Fruit fly (Drosophila melanogaster): Measurements from ENCODE around the gene CG43880.

Gene CG43880

DNA sequence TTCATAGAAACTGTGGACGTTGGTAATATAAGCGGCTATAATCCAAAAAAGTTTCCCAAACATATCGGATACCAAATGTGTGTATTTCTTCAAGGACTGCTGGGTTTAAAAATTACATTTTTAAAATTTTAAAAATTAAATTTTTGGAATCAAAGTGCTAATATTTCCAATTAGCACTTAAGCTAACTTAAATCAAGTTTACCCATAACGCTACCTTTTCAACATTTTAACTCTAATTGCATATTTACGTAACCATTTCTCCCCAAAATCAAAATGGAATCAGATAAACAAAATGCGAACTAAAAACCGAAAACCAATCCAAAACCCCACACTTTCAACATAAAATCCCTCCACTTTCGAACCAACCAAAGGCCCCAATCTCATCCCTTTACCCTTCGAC, at the start of gene CG43880:
Gene CG43880, minus strand, starts transcription at position 101 of the 400 bp plus-strand sequence.
- no peak for TF ChIP-seq EcR (GFP tag; optimal IDR thresholded peaks at IDR 0.05)
- no peak for TF ChIP-seq usp (GFP tag; optimal IDR thresholded peaks at IDR 0.05)
- no peak for TF ChIP-seq pan (optimal IDR thresholded peaks at IDR 0.05)
- no peak for TF ChIP-seq Dll (optimal IDR thresholded peaks at IDR 0.05)
- no peak for TF ChIP-seq psq (optimal IDR thresholded peaks at IDR 0.05)
- TF ChIP-seq CG8478 (optimal IDR thresholded peaks at IDR 0.05): no peak

DNA sequence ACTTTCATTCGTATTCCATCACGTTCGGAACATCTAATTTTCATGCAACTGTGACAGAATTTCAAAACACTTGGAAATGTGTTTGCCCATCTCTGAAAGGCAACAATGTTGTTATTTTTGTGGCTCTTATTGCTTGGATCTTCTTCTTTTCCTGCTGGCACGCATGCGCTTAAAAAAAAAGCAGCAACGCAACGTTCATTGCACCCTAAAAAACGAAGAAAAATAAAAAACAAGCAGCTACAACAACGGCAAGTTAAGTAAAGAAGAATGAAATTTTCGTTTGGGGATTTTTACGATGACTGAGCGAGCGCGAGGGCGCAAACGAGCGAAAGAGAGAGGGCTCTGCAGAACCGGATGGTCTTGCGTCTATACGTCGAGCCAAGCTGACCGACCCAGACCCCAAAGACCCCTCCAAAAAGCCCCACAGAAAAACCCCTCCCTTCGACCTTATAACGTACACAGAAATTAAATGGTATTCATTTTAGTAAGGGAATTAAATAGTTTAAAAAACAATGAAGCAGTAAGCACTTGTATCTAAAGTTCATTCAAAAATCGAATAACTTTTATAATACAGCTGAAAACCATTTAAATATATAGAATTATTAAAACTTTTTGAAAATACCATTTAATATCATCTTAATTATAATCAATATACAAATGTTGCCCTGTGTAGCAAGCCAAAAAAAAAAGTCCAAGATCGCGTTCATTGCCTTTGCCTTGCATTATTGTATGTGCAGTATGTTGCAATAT, 47.6 kb upstream of the CG43880 start:
- peak; percentile 58 to 78 for TF ChIP-seq EcR (GFP tag; optimal IDR thresholded peaks at IDR 0.05)
- TF ChIP-seq pan (optimal IDR thresholded peaks at IDR 0.05): no peak
- no peak for TF ChIP-seq psq (optimal IDR thresholded peaks at IDR 0.05)
- TF ChIP-seq CG8478 (optimal IDR thresholded peaks at IDR 0.05): no peak
- TF ChIP-seq Dll (optimal IDR thresholded peaks at IDR 0.05): no peak

DNA sequence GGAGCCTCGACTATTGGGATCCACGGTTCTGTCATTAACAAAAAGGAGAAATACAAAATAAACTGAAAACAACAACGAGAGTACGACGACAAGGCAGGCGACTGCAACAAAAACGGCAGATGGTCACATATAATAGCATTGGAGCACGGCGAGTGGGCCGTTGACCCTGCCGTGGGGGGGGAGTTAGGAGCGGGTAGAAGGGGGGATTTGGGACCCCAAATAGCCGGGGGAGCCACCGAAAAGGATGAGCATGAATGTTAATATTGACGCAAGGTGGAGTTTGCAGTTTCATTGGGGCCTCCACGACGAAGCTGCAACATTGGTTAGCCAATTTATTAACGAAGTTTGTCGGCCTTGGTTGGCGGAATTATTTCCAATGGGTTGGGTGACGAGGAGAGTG, 46.7 kb upstream of the CG43880 start:
- TF ChIP-seq psq (optimal IDR thresholded peaks at IDR 0.05): no peak
- peak; percentile 82 to 86 for TF ChIP-seq EcR (GFP tag; optimal IDR thresholded peaks at IDR 0.05)

DNA sequence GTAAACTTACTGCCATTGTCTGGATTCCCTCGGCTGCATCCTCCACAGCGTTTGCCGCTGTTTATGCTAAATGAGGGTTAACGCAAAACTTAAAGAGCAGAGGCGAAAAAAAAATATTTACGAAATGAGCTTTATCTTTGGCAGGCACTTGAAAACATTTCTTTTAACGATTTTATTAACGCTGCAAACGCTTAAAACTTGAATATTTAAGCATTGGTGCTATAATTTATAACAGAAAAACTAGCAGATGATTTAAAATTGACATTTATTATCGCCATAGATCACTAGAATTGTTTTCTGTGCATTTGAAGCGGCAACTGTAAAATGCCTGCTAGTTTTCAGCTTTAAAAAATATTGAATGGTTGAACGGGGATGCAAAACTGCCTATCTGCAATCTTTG, 44.1 kb upstream of the CG43880 start:
- TF ChIP-seq EcR (GFP tag; optimal IDR thresholded peaks at IDR 0.05) (no peak), Dll (optimal IDR thresholded peaks at IDR 0.05) (no peak), usp (GFP tag; optimal IDR thresholded peaks at IDR 0.05) (no peak), psq (optimal IDR thresholded peaks at IDR 0.05) (no peak), pan (optimal IDR thresholded peaks at IDR 0.05) (no peak), CG8478 (optimal IDR thresholded peaks at IDR 0.05) (no peak)

DNA sequence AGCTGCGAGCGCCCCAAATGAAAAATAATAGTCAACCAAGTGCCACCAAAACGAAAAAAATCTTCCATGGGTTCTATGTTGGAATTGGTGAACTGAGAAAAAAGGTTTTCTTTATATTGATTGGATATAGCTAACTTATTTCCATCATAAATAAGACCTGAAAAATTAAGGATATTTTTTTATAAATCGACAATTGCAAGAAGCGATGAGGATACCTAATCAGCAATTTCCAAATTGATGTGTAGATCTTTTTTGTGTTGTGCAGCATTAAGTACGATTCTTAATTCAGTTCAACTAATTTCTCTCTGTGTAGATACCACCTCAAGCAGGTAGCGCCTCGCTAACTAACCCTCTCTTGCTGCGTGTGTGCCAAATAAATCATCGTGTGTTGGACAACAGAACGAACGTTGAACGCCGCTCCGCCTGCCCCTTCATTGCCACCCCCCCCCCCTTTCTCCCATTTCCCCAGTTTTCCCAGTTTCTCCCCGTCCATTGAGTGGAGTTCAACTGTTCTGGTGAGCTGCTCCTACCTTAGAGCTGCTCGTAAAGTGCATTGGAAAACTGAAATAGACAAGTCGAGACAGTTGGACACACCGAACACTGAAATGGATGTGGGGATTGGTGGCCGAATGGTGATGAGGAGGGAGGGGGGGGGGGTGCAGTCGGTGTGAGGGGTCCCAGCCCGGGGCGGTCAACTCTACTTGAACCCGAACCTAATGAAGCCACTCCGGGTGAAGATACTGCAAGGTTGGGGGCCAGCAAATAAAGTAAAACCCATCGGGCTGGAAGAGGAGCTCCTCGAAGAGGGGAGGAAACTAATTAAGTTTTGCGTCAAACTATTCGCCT, 42.9 kb upstream of the CG43880 start:
- no peak for TF ChIP-seq EcR (GFP tag; optimal IDR thresholded peaks at IDR 0.05)
- no peak for TF ChIP-seq Dll (optimal IDR thresholded peaks at IDR 0.05)
- TF ChIP-seq psq (optimal IDR thresholded peaks at IDR 0.05): no peak
- no peak for TF ChIP-seq pan (optimal IDR thresholded peaks at IDR 0.05)
- TF ChIP-seq usp (GFP tag; optimal IDR thresholded peaks at IDR 0.05): no peak
- no peak for TF ChIP-seq CG8478 (optimal IDR thresholded peaks at IDR 0.05)

DNA sequence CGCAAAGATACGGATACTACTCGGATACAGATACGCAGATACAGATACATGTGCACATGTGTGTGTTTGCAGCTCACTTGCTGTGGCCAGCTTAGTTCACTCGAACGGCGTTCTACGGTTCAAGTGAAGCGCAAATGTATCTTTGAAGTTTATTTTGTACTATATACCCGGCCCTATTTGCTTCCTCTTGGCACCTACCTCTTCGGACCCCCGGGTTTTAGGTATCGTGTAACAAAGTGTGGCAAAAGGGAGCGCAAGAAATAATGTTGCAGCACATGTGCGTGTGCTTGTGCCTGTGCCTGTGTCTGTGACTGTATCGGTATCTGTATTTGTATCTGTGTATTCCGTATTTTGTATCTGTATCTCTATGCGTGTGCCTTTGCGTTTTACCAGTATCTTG, 42.3 kb upstream of the CG43880 start:
- TF ChIP-seq usp (GFP tag; optimal IDR thresholded peaks at IDR 0.05): no peak

DNA sequence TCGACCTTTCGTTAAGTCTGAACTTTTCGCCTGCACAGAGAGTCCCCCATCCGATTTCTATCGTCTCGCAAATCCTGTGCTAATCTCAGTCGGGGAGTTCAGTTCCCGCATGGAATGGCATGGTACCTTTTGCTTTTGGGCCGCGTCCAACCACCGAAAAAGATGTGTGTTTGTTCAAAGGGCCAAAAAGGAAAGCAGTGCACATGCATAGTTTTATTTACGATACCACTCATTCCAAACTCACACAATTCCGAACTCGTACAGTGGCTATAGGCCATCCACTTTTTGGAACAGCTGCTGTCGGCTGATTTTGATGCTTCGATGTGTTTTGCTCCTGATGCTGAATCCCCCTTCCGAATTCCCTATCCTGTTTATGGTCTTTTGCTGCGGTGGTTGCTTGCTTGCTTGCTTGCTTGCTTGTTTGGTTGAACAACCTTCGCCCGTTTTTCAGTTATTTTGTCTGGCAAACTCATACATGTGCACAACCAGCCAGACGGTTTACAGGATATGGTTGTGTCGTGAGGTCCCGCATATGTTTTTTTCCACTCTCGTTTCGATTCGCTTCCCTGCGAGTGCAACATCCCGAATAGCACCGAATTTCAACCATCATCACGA, 38.6 kb upstream of the CG43880 start:
- TF ChIP-seq pan (optimal IDR thresholded peaks at IDR 0.05) (no peak), usp (GFP tag; optimal IDR thresholded peaks at IDR 0.05) (no peak), psq (optimal IDR thresholded peaks at IDR 0.05) (no peak), Dll (optimal IDR thresholded peaks at IDR 0.05) (no peak), EcR (GFP tag; optimal IDR thresholded peaks at IDR 0.05) (no peak), CG8478 (optimal IDR thresholded peaks at IDR 0.05) (no peak)

DNA sequence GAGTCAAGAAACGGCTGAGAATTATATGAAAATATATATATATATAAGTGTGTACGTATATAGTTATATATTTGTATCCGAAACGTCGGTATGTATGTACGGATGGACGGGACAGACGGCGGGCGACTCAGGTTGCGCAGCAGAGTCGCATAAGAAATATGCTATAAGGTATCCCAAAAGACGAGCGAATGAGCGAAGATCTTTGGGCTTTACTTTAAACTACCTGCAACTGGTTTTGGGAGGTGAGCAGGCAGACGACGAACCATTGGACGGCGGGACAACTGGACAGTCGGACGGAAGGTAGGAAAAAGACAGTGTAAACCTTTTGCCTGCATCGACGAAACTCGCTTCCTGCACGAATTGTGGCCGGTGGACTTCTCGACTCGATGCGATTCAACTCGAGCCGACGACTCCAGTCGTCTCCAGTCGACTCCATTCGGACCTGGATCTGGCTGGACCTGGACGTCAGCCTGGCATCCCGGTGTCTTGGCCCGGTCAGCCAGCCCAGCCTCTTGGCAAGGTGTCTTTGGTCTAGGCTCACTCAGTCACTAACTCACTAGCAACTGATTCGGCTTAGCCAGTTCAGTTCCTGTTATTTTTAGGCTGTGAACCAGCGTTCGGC, 37.6 kb upstream of the CG43880 start:
- no peak for TF ChIP-seq pan (optimal IDR thresholded peaks at IDR 0.05)
- no peak for TF ChIP-seq psq (optimal IDR thresholded peaks at IDR 0.05)
- TF ChIP-seq EcR (GFP tag; optimal IDR thresholded peaks at IDR 0.05): no peak

DNA sequence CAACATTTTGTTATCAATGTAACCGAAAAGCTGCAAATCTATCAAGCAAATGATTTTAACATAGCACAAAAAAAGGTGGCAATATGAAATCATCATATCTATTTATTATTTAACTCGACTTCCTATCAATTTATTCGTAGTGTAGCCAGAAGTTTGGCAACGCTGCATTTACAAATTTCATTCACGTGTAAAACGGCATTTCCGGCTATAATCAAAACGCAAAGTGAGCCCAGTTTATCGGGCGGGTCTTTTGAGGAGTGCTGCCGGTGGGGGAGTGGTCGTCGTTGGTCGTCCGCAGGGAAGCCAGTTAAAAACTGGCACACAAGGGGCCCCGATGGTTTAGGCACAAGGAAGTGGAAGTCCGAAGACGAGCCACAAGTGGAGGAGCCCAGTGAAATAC, 35.8 kb upstream of the CG43880 start:
- no peak for TF ChIP-seq usp (GFP tag; optimal IDR thresholded peaks at IDR 0.05)

DNA sequence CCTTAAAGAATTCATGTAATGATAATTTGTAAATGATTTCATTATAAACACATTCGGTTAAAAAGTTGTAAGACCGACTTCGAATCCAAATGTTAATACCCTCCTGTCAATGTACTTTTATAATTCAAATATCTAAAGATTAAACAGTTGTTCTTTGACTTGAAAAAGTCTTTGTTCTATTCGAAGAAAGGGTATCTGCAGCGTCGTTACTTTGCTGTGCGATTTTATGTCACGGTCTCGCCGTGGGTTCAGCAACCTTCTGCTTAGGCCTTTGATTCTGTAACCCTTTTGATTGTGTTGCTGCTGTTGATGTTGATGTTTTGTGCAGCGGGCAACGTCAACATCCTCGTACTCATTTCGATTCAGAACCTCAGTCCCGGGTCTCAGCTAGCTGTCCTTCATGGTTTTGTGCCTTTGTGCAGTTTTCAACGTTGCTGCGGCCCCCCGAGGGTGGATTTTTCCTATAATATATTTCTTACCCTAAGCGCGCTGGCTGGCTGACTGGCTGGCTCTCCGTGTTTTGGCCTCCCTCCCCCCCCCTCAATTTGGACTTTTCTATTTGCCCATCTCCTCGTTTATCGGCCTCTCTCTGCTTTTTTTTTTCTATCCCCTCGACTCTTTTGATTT, 35.2 kb upstream of the CG43880 start:
- no peak for TF ChIP-seq pan (optimal IDR thresholded peaks at IDR 0.05)
- TF ChIP-seq EcR (GFP tag; optimal IDR thresholded peaks at IDR 0.05): no peak
- no peak for TF ChIP-seq Dll (optimal IDR thresholded peaks at IDR 0.05)
- no peak for TF ChIP-seq CG8478 (optimal IDR thresholded peaks at IDR 0.05)
- no peak for TF ChIP-seq psq (optimal IDR thresholded peaks at IDR 0.05)
- TF ChIP-seq usp (GFP tag; optimal IDR thresholded peaks at IDR 0.05): no peak

DNA sequence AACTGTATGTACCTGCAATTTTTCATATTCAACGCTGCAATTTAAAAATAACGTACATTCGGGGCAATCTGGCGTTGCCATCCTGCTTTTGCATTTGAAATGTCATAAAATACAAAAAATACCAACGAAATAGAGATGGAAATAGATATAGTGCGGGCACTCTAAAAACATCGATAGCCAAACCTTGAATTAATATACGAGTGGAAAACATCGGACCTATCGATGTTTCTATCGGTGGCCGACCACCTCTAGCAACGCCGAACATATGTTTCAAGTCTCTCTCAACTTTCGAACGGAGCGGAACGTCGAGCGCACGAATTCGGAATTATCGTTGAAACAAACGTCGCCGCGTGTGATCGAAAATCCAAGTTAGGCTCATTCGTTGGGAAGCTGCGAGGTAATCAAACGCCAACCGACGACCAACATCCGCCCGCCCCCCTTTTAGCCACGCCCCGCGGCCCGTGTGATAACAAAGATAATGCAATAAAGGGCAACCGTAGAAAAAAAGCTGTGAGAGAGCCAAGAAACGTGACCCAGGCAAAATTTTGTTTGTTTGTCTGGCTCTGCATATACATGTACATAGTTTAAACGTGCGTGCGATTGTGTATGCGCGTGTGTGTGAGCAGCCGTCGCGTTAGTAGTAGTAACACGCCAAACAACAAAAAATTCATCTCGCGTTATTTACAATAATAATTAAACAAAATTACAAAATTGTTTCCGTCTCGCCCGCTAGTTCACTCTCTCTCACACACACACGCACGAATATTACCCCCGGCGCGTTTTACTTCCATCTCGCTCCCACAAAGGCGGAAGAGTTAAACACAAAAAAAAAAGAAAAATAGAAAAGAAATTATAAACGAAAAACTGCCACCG, 32.9 kb upstream of the CG43880 start, which contains the start of gene nmo:
Gene nmo, plus strand, starts transcription at position 270 of the 873 bp plus-strand sequence.
- TF ChIP-seq psq (optimal IDR thresholded peaks at IDR 0.05): no peak
- no peak for TF ChIP-seq Dll (optimal IDR thresholded peaks at IDR 0.05)
- no peak for TF ChIP-seq EcR (GFP tag; optimal IDR thresholded peaks at IDR 0.05)
- TF ChIP-seq usp (GFP tag; optimal IDR thresholded peaks at IDR 0.05): no peak
- no peak for TF ChIP-seq pan (optimal IDR thresholded peaks at IDR 0.05)
- no peak for TF ChIP-seq CG8478 (optimal IDR thresholded peaks at IDR 0.05)

Data from whole organism.